Worm (Caenorhabditis elegans) whole organism, L3 larva: ENCODE results near the gene npr-35.

Experiments used
- ZK546.5 ChIP-seq: sonication (generic microtip); optimal IDR thresholded peaks from 2 replicates; lab custom pipeline; 2017; ENCODE audit warnings: missing biosample characterization, missing genetic modification characterization
- ceh-82 ChIP-seq: fragments of 150-350 bp; optimal IDR thresholded peaks from 2 replicates; lab custom pipeline; 2014; ENCODE audit warnings: missing biosample characterization, missing genetic modification characterization
- ceh-9 ChIP-seq: sonication (generic microtip); optimal IDR thresholded peaks from 2 replicates; lab custom pipeline; 2018; ENCODE audit warnings: missing biosample characterization, missing genetic modification characterization
- egl-27 ChIP-seq: sonication (generic microtip); optimal IDR thresholded peaks from 4 replicates; lab custom pipeline; 2017; ENCODE audit warnings: missing biosample characterization, missing genetic modification reagents, missing genetic modification characterization
- nhr-23 ChIP-seq: fragments of 150-350 bp; optimal IDR thresholded peaks from 2 replicates; lab custom pipeline; 2014; ENCODE audit warnings: missing biosample characterization, missing genetic modification reagents, missing genetic modification characterization
- nhr-25 ChIP-seq: sonication (generic microtip); optimal IDR thresholded peaks from 2 replicates; lab custom pipeline; 2017; ENCODE audit warnings: missing biosample characterization, missing genetic modification characterization
- pha-4 ChIP-seq: fragments of 150-350 bp; optimal IDR thresholded peaks from 2 replicates; lab custom pipeline; 2014; ENCODE audit warnings: missing biosample characterization, missing genetic modification reagents, missing genetic modification characterization
- unc-39 ChIP-seq: sonication (generic microtip); optimal IDR thresholded peaks from 4 replicates; lab custom pipeline; 2017; ENCODE audit warnings: missing biosample characterization, missing genetic modification characterization

DNA sequence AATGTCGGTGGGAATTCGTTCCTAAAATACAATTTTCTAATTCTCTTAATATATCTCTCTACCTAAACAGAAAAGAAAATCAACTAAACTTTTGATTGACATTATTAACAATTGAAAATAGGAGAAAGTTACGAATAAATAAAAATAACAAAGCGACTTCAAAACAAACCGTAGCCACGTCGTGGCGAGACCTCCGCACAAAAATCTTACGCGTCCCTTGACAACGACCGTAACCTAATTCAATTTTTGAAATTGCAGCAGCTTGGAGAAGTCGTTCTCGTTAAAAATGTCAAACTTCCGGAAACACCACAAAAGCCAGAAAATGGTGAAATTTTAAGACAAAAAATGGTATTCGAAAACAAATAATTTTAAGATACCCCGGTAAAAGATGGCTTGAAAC lies 20.7 kb downstream of the npr-35 start:
- TF ChIP-seq ceh-9 (tag; lab: Kevin White, UChicago): no peak
- no peak for TF ChIP-seq ZK546.5 (tag; lab: Kevin White, UChicago)
- TF ChIP-seq pha-4 (tag; lab: Kevin White, UChicago): no peak
- TF ChIP-seq egl-27 (tag; lab: Kevin White, UChicago): no peak
- no peak for TF ChIP-seq unc-39
- no peak for TF ChIP-seq nhr-23
- no peak for TF ChIP-seq ceh-82 (tag; lab: Kevin White, UChicago)
- no peak for TF ChIP-seq nhr-25 (tag; lab: Kevin White, UChicago)
